Fruit fly (Drosophila melanogaster) whole organism, wandering third instar larva: ENCODE measurements around the gene CG5122.

Source experiments
- Abd-B ChIP-seq: fragments of >200 bp; optimal IDR thresholded peaks from 2 replicates; lab custom pipeline; 2017; ENCODE audit warnings: missing biosample characterization, missing genetic modification characterization
- CG32264 ChIP-seq: fragments of 200-800 bp; sonication (Bioruptor generic); optimal IDR thresholded peaks from 2 replicates; lab custom pipeline; 2016; ENCODE audit warnings: missing biosample characterization, missing genetic modification characterization
- CG9705 ChIP-seq: fragments of 200-800 bp; sonication (Bioruptor generic); optimal IDR thresholded peaks from 2 replicates; lab custom pipeline; 2018; ENCODE audit warnings: missing biosample characterization, mild to moderate bottlenecking, missing genetic modification characterization
- CrebA ChIP-seq: fragments of 200-800 bp; sonication (Bioruptor generic); optimal IDR thresholded peaks from 2 replicates; lab custom pipeline; 2016; ENCODE audit warnings: missing biosample characterization, mild to moderate bottlenecking, missing genetic modification characterization, borderline replicate concordance
- Dfd ChIP-seq: fragments of >200 bp; optimal IDR thresholded peaks from 2 replicates; lab custom pipeline; 2017; ENCODE audit warnings: missing biosample characterization, missing genetic modification characterization
- Dif ChIP-seq: fragments of 200-275, 200-300 bp; sonication (Bioruptor generic); optimal IDR thresholded peaks from 2 replicates; lab custom pipeline; 2018; ENCODE audit warnings: missing biosample characterization, missing genetic modification characterization; ENCODE audit not compliant: partially characterized antibody
- HLH106 ChIP-seq: fragments of 200-800 bp; optimal IDR thresholded peaks from 3 replicates; lab custom pipeline; 2019; ENCODE audit warnings: missing biosample characterization, mild to moderate bottlenecking, missing genetic modification characterization, moderate library complexity
- Hnf4 ChIP-seq: fragments of 200-800 bp; sonication (Bioruptor generic); optimal IDR thresholded peaks from 2 replicates; lab custom pipeline; 2016; ENCODE audit warnings: missing biosample characterization, mild to moderate bottlenecking, missing genetic modification characterization
- Hr78 ChIP-seq: fragments of >200 bp; optimal IDR thresholded peaks from 2 replicates; lab custom pipeline; 2017; ENCODE audit warnings: missing biosample characterization, missing genetic modification characterization
- Hr83 ChIP-seq: fragments of 200-300 bp; sonication (Bioruptor generic); optimal IDR thresholded peaks from 2 replicates; lab custom pipeline; 2016; ENCODE audit warnings: missing biosample characterization, mild to moderate bottlenecking, missing genetic modification characterization, moderate library complexity; ENCODE audit not compliant: poor library complexity, severe bottlenecking
- Jra ChIP-seq: sonication (Bioruptor generic); optimal IDR thresholded peaks from 2 replicates; lab custom pipeline; 2016; ENCODE audit warnings: missing biosample characterization, missing genetic modification characterization
- Mio ChIP-seq: sonication (Bioruptor generic); optimal IDR thresholded peaks from 2 replicates; lab custom pipeline; 2016; ENCODE audit warnings: missing biosample characterization, missing genetic modification characterization
- Myc ChIP-seq: fragments of >200 bp; optimal IDR thresholded peaks from 2 replicates; lab custom pipeline; 2017
- N ChIP-seq: fragments of >200 bp; optimal IDR thresholded peaks from 2 replicates; lab custom pipeline; 2018; ENCODE audit warnings: missing biosample characterization, missing external identifiers, missing genetic modification characterization
- OdsH ChIP-seq: fragments of 200-800 bp; sonication (Bioruptor generic); optimal IDR thresholded peaks from 2 replicates; lab custom pipeline; 2016; ENCODE audit warnings: missing biosample characterization, mild to moderate bottlenecking, missing genetic modification characterization
- Rel ChIP-seq, 2 experiments: fragments of 200-800 bp; sonication (Bioruptor generic) in 1 of 2; optimal IDR thresholded peaks; 2 replicates in 1 of 2; 3 replicates in 1 of 2; lab custom pipeline; 2016 to 2019; ENCODE audit warnings: mild to moderate bottlenecking in 2 of 2, missing biosample characterization in 2 of 2, missing genetic modification characterization in 2 of 2, moderate library complexity in 1 of 2
- Sp1 ChIP-seq: fragments of 200-800 bp; sonication (Bioruptor generic); optimal IDR thresholded peaks from 3 replicates; lab custom pipeline; 2019; ENCODE audit warnings: missing biosample characterization, mild to moderate bottlenecking, missing genetic modification characterization, moderate library complexity
- br ChIP-seq: fragments of 200-800 bp; sonication (Bioruptor generic); optimal IDR thresholded peaks from 2 replicates; lab custom pipeline; 2016; ENCODE audit warnings: missing biosample characterization, missing genetic modification characterization
- brk ChIP-seq: fragments of 200-800 bp; sonication (Bioruptor generic); optimal IDR thresholded peaks from 2 replicates; lab custom pipeline; 2016; ENCODE audit warnings: missing biosample characterization, mild to moderate bottlenecking, missing genetic modification characterization
- dl ChIP-seq, 2 experiments: fragments of 175-275, 200-275 bp in 1 of 2; fragments of 200-275 bp in 1 of 2; sonication (Bioruptor generic); optimal IDR thresholded peaks; lab custom pipeline; 2018; ENCODE audit warnings: mild to moderate bottlenecking in 2 of 2, missing biosample characterization in 2 of 2, missing genetic modification characterization in 2 of 2, moderate library complexity in 2 of 2; ENCODE audit not compliant: partially characterized antibody in 2 of 2, insufficient read depth in 1 of 2
- dmrt93B ChIP-seq: fragments of 200-800 bp; sonication (Bioruptor generic); optimal IDR thresholded peaks from 2 replicates; lab custom pipeline; 2018; ENCODE audit warnings: missing biosample characterization, mild to moderate bottlenecking, missing genetic modification characterization
- dsf ChIP-seq: sonication (Bioruptor generic); optimal IDR thresholded peaks from 2 replicates; lab custom pipeline; 2016; ENCODE audit warnings: missing biosample characterization, missing genetic modification characterization, borderline replicate concordance
- ey ChIP-seq: fragments of 200-800 bp; sonication (Bioruptor generic); optimal IDR thresholded peaks from 2 replicates; lab custom pipeline; 2016; ENCODE audit warnings: missing biosample characterization, missing genetic modification characterization
- foxo ChIP-seq, 2 experiments: fragments of 200-800 bp; sonication (Bioruptor generic); optimal IDR thresholded peaks; 2 replicates in 1 of 2; 3 replicates in 1 of 2; lab custom pipeline; 2016 to 2017; ENCODE audit warnings: missing biosample characterization in 2 of 2, missing genetic modification characterization in 2 of 2
- fru ChIP-seq: fragments of 200-800 bp; sonication (Bioruptor generic); optimal IDR thresholded peaks from 3 replicates; lab custom pipeline; 2016; ENCODE audit warnings: missing biosample characterization, mild to moderate bottlenecking, missing genetic modification characterization
- h ChIP-seq: fragments of 200-800 bp; sonication (Bioruptor generic); optimal IDR thresholded peaks from 3 replicates; lab custom pipeline; 2016; ENCODE audit warnings: missing biosample characterization, mild to moderate bottlenecking, missing genetic modification characterization
- jim ChIP-seq: fragments of 175-275, 200-325 bp; sonication (Bioruptor generic); optimal IDR thresholded peaks from 2 replicates; lab custom pipeline; 2016; ENCODE audit warnings: missing biosample characterization, mild to moderate bottlenecking, missing genetic modification characterization
- lola ChIP-seq: fragments of >200 bp; optimal IDR thresholded peaks from 2 replicates; lab custom pipeline; 2017; ENCODE audit warnings: missing biosample characterization, missing genetic modification characterization
- pan ChIP-seq: fragments of >200 bp; optimal IDR thresholded peaks from 2 replicates; lab custom pipeline; 2017
- psq ChIP-seq: fragments of 200-800 bp; sonication (Bioruptor generic); optimal IDR thresholded peaks from 3 replicates; lab custom pipeline; 2017; ENCODE audit warnings: missing biosample characterization, mild to moderate bottlenecking, missing genetic modification characterization, moderate library complexity
- rgr ChIP-seq: fragments of 200-800 bp; sonication (Bioruptor generic); optimal IDR thresholded peaks from 3 replicates; lab custom pipeline; 2016; ENCODE audit warnings: missing biosample characterization, mild to moderate bottlenecking, missing genetic modification characterization
- sv ChIP-seq: fragments of 200-800 bp; sonication (Bioruptor generic); optimal IDR thresholded peaks from 3 replicates; lab custom pipeline; 2016; ENCODE audit warnings: missing biosample characterization, missing genetic modification characterization
- tai ChIP-seq: sonication (Bioruptor generic); optimal IDR thresholded peaks from 2 replicates; lab custom pipeline; 2016; ENCODE audit warnings: missing biosample characterization, missing genetic modification characterization
- usp ChIP-seq: fragments of >200 bp; optimal IDR thresholded peaks from 2 replicates; lab custom pipeline; 2017; ENCODE audit warnings: missing biosample characterization, missing genetic modification characterization
- woc ChIP-seq: sonication (Bioruptor generic); optimal IDR thresholded peaks from 2 replicates; lab custom pipeline; 2016; ENCODE audit warnings: missing biosample characterization, mild to moderate bottlenecking, missing genetic modification characterization

CG5122 gene

dm6 chr2L:13146254-13146653, 15.9 kb downstream of the CG5122 start:
- TF ChIP-seq Hr78 (GFP tag; lab: Kevin White, UChicago) (no peak), jim (no peak), Dfd (no peak), dmrt93B (peak; percentile 3), rgr (GFP tag; lab: Kevin White, UChicago) (peak; percentile 16), HLH106 (peak; percentile 62), OdsH (GFP tag; lab: Kevin White, UChicago) (peak; percentile 20), usp (GFP tag; lab: Kevin White, UChicago) (no peak), psq (GFP tag; lab: Kevin White, UChicago) (peak; percentile 46), foxo (GFP tag; optimal IDR thresholded peaks at IDR 0.05; lab: Kevin White, UChicago) (peak in 1 of 2 experiments; percentile 38), Sp1 (peak; percentile 54), pan (lab: Kevin White, UChicago) (no peak)

- peak; percentile 14 for TF ChIP-seq Dif (GFP tag; lab: Kevin White, UChicago)
- no peak for TF ChIP-seq Mio (GFP tag; lab: Kevin White, UChicago)
Measured at dm6 chr2L:13154313-13154712, 23.9 kb downstream of the CG5122 start.

- TF ChIP-seq psq (GFP tag; lab: Kevin White, UChicago) (peak; percentile 22), Sp1 (peak; percentile 1), Jra (GFP tag; lab: Kevin White, UChicago) (no peak), rgr (GFP tag; lab: Kevin White, UChicago) (no peak), foxo (GFP tag; optimal IDR thresholded peaks at IDR 0.05; lab: Kevin White, UChicago) (peak in 1 of 2 experiments; percentile 24), pan (lab: Kevin White, UChicago) (no peak)
- TF ChIP-seq, all 38 proteins: peak for 3
Measured at dm6 chr2L:13156349-13156748, 26.0 kb downstream of the CG5122 start.

dm6 chr2L:13157903-13158302, 27.5 kb downstream of the CG5122 start:
- TF ChIP-seq tai (GFP tag; lab: Kevin White, UChicago): no peak
- no peak for TF ChIP-seq jim
- no peak for TF ChIP-seq Hr83
- no peak for TF ChIP-seq dsf (GFP tag; lab: Kevin White, UChicago)
- TF ChIP-seq CrebA (GFP tag; lab: Kevin White, UChicago): no peak
- TF ChIP-seq Myc (lab: Kevin White, UChicago): peak; percentile 17
- TF ChIP-seq Jra (GFP tag; lab: Kevin White, UChicago): no peak
- no peak for TF ChIP-seq Hnf4 (GFP tag; lab: Kevin White, UChicago)
- TF ChIP-seq ey (GFP tag; lab: Kevin White, UChicago): no peak
- TF ChIP-seq h (GFP tag; lab: Kevin White, UChicago): peak; percentile 28
- no peak for TF ChIP-seq Hr78 (GFP tag; lab: Kevin White, UChicago)
- TF ChIP-seq CG32264 (GFP tag; lab: Kevin White, UChicago): no peak
- no peak for TF ChIP-seq Dif (GFP tag; lab: Kevin White, UChicago)
- peak; percentile 28 for TF ChIP-seq rgr (GFP tag; lab: Kevin White, UChicago)
- no peak for TF ChIP-seq woc (GFP tag; lab: Kevin White, UChicago)
- TF ChIP-seq psq (GFP tag; lab: Kevin White, UChicago): no peak
- TF ChIP-seq Rel (GFP tag; optimal IDR thresholded peaks at IDR 0.05; lab: Kevin White, UChicago): no peak
- TF ChIP-seq Rel (tag; optimal IDR thresholded peaks at IDR 0.05; lab: Kevin White, UChicago): no peak
- TF ChIP-seq HLH106: peak; percentile 27
- TF ChIP-seq lola (GFP tag; lab: Kevin White, UChicago): no peak
- no peak for TF ChIP-seq dl (GFP tag; optimal IDR thresholded peaks at IDR 0.05; lab: Kevin White, UChicago; ENCODE audit: insufficient read depth in 1 of 2, partially characterized antibody in 2 of 2)
- no peak for TF ChIP-seq Sp1
- TF ChIP-seq fru (GFP tag; lab: Kevin White, UChicago): no peak
- TF ChIP-seq br: no peak
- TF ChIP-seq sv (GFP tag; lab: Kevin White, UChicago): no peak
- no peak for TF ChIP-seq Abd-B (GFP tag; lab: Kevin White, UChicago)
- no peak for TF ChIP-seq brk (GFP tag; lab: Kevin White, UChicago)
- TF ChIP-seq N: no peak
- TF ChIP-seq OdsH (GFP tag; lab: Kevin White, UChicago): no peak
- TF ChIP-seq CG9705: no peak
- peak; percentile 5 for TF ChIP-seq dmrt93B
- no peak for TF ChIP-seq usp (GFP tag; lab: Kevin White, UChicago)
- no peak for TF ChIP-seq pan (lab: Kevin White, UChicago)
